Worm (Caenorhabditis elegans) whole organism, L1 larva: ENCODE data around the gene srdh-1.
A peak's percentile ranks its signal among the peaks of the same experiment; 100 is the strongest.

Experiments used
- F16B12.6 ChIP-seq: fragments of 150-350 bp; optimal IDR thresholded peaks from 2 replicates; lab custom pipeline; 2014; ENCODE audit warnings: missing biosample characterization, missing genetic modification characterization
- ceh-8 ChIP-seq: fragments of 200-800 bp; sonication (Bioruptor generic); optimal IDR thresholded peaks from 2 replicates; lab custom pipeline; 2018; ENCODE audit warnings: mild to moderate bottlenecking, missing genetic modification characterization, moderate library complexity, missing compliant biosample characterization
- dpl-1 ChIP-seq, 3 experiments: fragments of 150-350 bp in 2 of 3; sonication (generic microtip) in 1 of 3; optimal IDR thresholded peaks; 2 replicates each; lab custom pipeline; 2014 to 2017; ENCODE audit warnings: missing biosample characterization in 3 of 3, missing genetic modification characterization in 3 of 3, missing genetic modification reagents in 3 of 3
- elt-2 ChIP-seq: sonication (generic microtip); optimal IDR thresholded peaks from 2 replicates; lab custom pipeline; 2016; ENCODE audit warnings: missing genetic modification characterization, mild to moderate bottlenecking, inconsistent platforms, missing compliant biosample characterization, missing genetic modification reagents
- ets-5 ChIP-seq: fragments of 200-800 bp; sonication (Bioruptor generic); IDR thresholded peaks from 2 replicates; pipeline ENCODE4 v1.3.6; 2022; ENCODE audit warnings: missing genetic modification characterization, missing compliant biosample characterization
- fkh-10 ChIP-seq: sonication (generic microtip); optimal IDR thresholded peaks from 2 replicates; lab custom pipeline; 2017; ENCODE audit warnings: missing biosample characterization, missing genetic modification reagents, missing genetic modification characterization
- hlh-4 ChIP-seq: sonication (generic microtip); optimal IDR thresholded peaks from 2 replicates; lab custom pipeline; 2016; ENCODE audit warnings: mild to moderate bottlenecking, missing genetic modification characterization, missing compliant biosample characterization
- mep-1 ChIP-seq: fragments of 150-350 bp; optimal IDR thresholded peaks from 2 replicates; lab custom pipeline; 2014; ENCODE audit warnings: missing biosample characterization, missing genetic modification characterization
- nhr-12 ChIP-seq: sonication (generic microtip); optimal IDR thresholded peaks from 2 replicates; lab custom pipeline; 2017; ENCODE audit warnings: missing biosample characterization, missing genetic modification characterization
- nhr-237 ChIP-seq: fragments of 150-350 bp; optimal IDR thresholded peaks from 2 replicates; lab custom pipeline; 2014; ENCODE audit warnings: missing biosample characterization, missing genetic modification characterization
- unc-62 ChIP-seq: fragments of 150-350 bp; optimal IDR thresholded peaks from 2 replicates; lab custom pipeline; 2014; ENCODE audit warnings: missing biosample characterization, missing genetic modification reagents, missing genetic modification characterization
- unc-98 ChIP-seq: fragments of 200-800 bp; sonication (Bioruptor generic); IDR thresholded peaks from 2 replicates; pipeline ENCODE4 v1.3.6; 2022; ENCODE audit warnings: missing genetic modification characterization, missing compliant biosample characterization
- ztf-4 ChIP-seq: fragments of 150-350 bp; optimal IDR thresholded peaks from 2 replicates; lab custom pipeline; 2014; ENCODE audit warnings: missing biosample characterization, missing genetic modification characterization

ce11 chrII:8216433-8216832, 48.0 kb upstream of the srdh-1 start, which contains the start of gene M110.3:
- TF ChIP-seq ets-5 (no peak), ztf-4 (tag; lab: Kevin White, UChicago) (no peak), ceh-8 (no peak), fkh-10 (no peak), dpl-1 (GFP tag; optimal IDR thresholded peaks at IDR 0.05; lab: Kevin White, UChicago) (peak; percentile 18 to 58 (median 42)), unc-98 (GFP tag; lab: Robert Waterston, UW) (no peak), elt-2 (tag; lab: Kevin White, UChicago) (no peak), mep-1 (tag; lab: Kevin White, UChicago) (peak; percentile 48), unc-62 (GFP tag; lab: Kevin White, UChicago) (no peak), F16B12.6 (tag; lab: Kevin White, UChicago) (no peak), nhr-237 (tag; lab: Kevin White, UChicago) (no peak), hlh-4 (tag; lab: Kevin White, UChicago) (no peak), nhr-12 (tag; lab: Kevin White, UChicago) (no peak)
